Worm (Caenorhabditis elegans) whole organism, late embryonic: ENCODE results near the gene C26E1.1.

Experiments
- C08G9.2 ChIP-seq: sonication (generic microtip); optimal IDR thresholded peaks from 2 replicates; lab custom pipeline; 2016; ENCODE audit warnings: mild to moderate bottlenecking, missing genetic modification characterization, moderate library complexity, missing compliant biosample characterization
- C38D4.7 ChIP-seq: fragments of 200-800 bp; sonication (Bioruptor generic); optimal IDR thresholded peaks from 2 replicates; lab custom pipeline; 2018; ENCODE audit warnings: mild to moderate bottlenecking, missing genetic modification characterization, moderate library complexity, missing compliant biosample characterization
- K09A11.1 ChIP-seq: sonication (generic microtip); optimal IDR thresholded peaks from 2 replicates; lab custom pipeline; 2017; ENCODE audit warnings: antibody characterized with exemption, mild to moderate bottlenecking, missing genetic modification characterization, missing compliant biosample characterization; ENCODE audit not compliant: insufficient read depth
- ceh-18 ChIP-seq: sonication (generic microtip); optimal IDR thresholded peaks from 2 replicates; lab custom pipeline; 2016; ENCODE audit warnings: missing genetic modification characterization, missing compliant biosample characterization
- ceh-22 ChIP-seq: sonication (generic microtip); optimal IDR thresholded peaks from 2 replicates; lab custom pipeline; 2017; ENCODE audit warnings: missing biosample characterization, missing genetic modification characterization
- ceh-24 ChIP-seq: sonication (generic microtip); optimal IDR thresholded peaks from 2 replicates; lab custom pipeline; 2016; ENCODE audit warnings: mild to moderate bottlenecking, missing genetic modification characterization, missing compliant biosample characterization
- ceh-31 ChIP-seq: sonication (generic microtip); optimal IDR thresholded peaks from 2 replicates; lab custom pipeline; 2016; ENCODE audit warnings: missing genetic modification characterization, missing compliant biosample characterization
- ceh-34 ChIP-seq: sonication (generic microtip); optimal IDR thresholded peaks from 2 replicates; lab custom pipeline; 2016; ENCODE audit warnings: mild to moderate bottlenecking, missing genetic modification characterization, missing compliant biosample characterization
- ceh-45 ChIP-seq: fragments of 200-800 bp; sonication (Bioruptor generic); IDR thresholded peaks from 2 replicates; pipeline ENCODE4 v1.3.6; 2022; ENCODE audit warnings: missing genetic modification reagents, missing genetic modification characterization, missing compliant biosample characterization
- ceh-6 ChIP-seq: fragments of 200-800 bp; sonication (Bioruptor generic); optimal IDR thresholded peaks from 2 replicates; lab custom pipeline; 2018; ENCODE audit warnings: mild to moderate bottlenecking, missing genetic modification characterization, missing compliant biosample characterization
- che-1 ChIP-seq: sonication (generic microtip); optimal IDR thresholded peaks from 2 replicates; lab custom pipeline; 2016; ENCODE audit warnings: mild to moderate bottlenecking, missing genetic modification characterization, missing compliant biosample characterization
- dmd-4 ChIP-seq: sonication (generic microtip); optimal IDR thresholded peaks from 2 replicates; lab custom pipeline; 2016; ENCODE audit warnings: borderline replicate concordance, missing genetic modification characterization, missing compliant biosample characterization
- dve-1 ChIP-seq: sonication (generic microtip); optimal IDR thresholded peaks from 2 replicates; lab custom pipeline; 2017; ENCODE audit warnings: antibody characterized with exemption, mild to moderate bottlenecking, missing genetic modification characterization, missing compliant biosample characterization
- elt-2 ChIP-seq: sonication (generic microtip); optimal IDR thresholded peaks from 2 replicates; lab custom pipeline; 2016; ENCODE audit warnings: missing genetic modification reagents, missing genetic modification characterization, missing compliant biosample characterization
- ets-4 ChIP-seq: sonication (generic microtip); optimal IDR thresholded peaks from 2 replicates; lab custom pipeline; 2016; ENCODE audit warnings: missing genetic modification characterization, missing compliant biosample characterization
- fax-1 ChIP-seq: sonication (generic microtip); optimal IDR thresholded peaks from 2 replicates; lab custom pipeline; 2016; ENCODE audit warnings: missing genotype, missing genetic modification characterization, missing compliant biosample characterization
- fkh-10 ChIP-seq: fragments of 150-350 bp; optimal IDR thresholded peaks from 2 replicates; lab custom pipeline; 2014; ENCODE audit warnings: missing biosample characterization, missing genetic modification reagents, missing genetic modification characterization
- gmeb-2 ChIP-seq: sonication (generic microtip); optimal IDR thresholded peaks from 2 replicates; lab custom pipeline; 2016; ENCODE audit warnings: missing genetic modification characterization, inconsistent platforms, missing compliant biosample characterization
- hlh-13 ChIP-seq: fragments of 200-800 bp; sonication (Bioruptor generic); optimal IDR thresholded peaks from 2 replicates; lab custom pipeline; 2018; ENCODE audit warnings: mild to moderate bottlenecking, missing genetic modification characterization, missing compliant biosample characterization
- hlh-15 ChIP-seq: sonication (generic microtip); optimal IDR thresholded peaks from 2 replicates; lab custom pipeline; 2016; ENCODE audit warnings: missing genetic modification characterization, missing compliant biosample characterization
- hlh-30 ChIP-seq: sonication (generic microtip); optimal IDR thresholded peaks from 2 replicates; lab custom pipeline; 2017; ENCODE audit warnings: antibody characterized with exemption, missing genetic modification characterization, missing compliant biosample characterization; ENCODE audit not compliant: insufficient read depth
- hlh-8 ChIP-seq: sonication (generic microtip); optimal IDR thresholded peaks from 2 replicates; lab custom pipeline; 2016; ENCODE audit warnings: missing genotype, missing genetic modification characterization, missing compliant biosample characterization
- lim-6 ChIP-seq: sonication (generic microtip); optimal IDR thresholded peaks from 2 replicates; lab custom pipeline; 2016; ENCODE audit warnings: missing genetic modification characterization, missing compliant biosample characterization
- lin-11 ChIP-seq: fragments of 200-800 bp; sonication (Bioruptor generic); optimal IDR thresholded peaks from 2 replicates; lab custom pipeline; 2018; ENCODE audit warnings: mild to moderate bottlenecking, missing genetic modification characterization, missing compliant biosample characterization
- nhr-11 ChIP-seq: fragments of 150-350 bp; optimal IDR thresholded peaks from 2 replicates; lab custom pipeline; 2014; ENCODE audit warnings: missing biosample characterization, missing genetic modification characterization
- nhr-232 ChIP-seq: sonication (generic microtip); optimal IDR thresholded peaks from 2 replicates; lab custom pipeline; 2016; ENCODE audit warnings: missing genetic modification characterization, missing compliant biosample characterization
- pax-1 ChIP-seq: fragments of 150-350 bp; optimal IDR thresholded peaks from 2 replicates; lab custom pipeline; 2014; ENCODE audit warnings: missing biosample characterization, missing genetic modification characterization
- pros-1 ChIP-seq: fragments of 150-350 bp; optimal IDR thresholded peaks from 2 replicates; lab custom pipeline; 2014; ENCODE audit warnings: missing biosample characterization, missing genetic modification reagents, missing genetic modification characterization
- rnt-1 ChIP-seq: sonication (generic microtip); optimal IDR thresholded peaks from 2 replicates; lab custom pipeline; 2016; ENCODE audit warnings: missing genetic modification characterization, missing compliant biosample characterization
- sox-2 ChIP-seq: fragments of 200-800 bp; sonication (Bioruptor generic); IDR thresholded peaks from 2 replicates; pipeline ENCODE4 v1.3.6; 2022; ENCODE audit warnings: missing genetic modification reagents, missing genetic modification characterization, missing compliant biosample characterization
- tbx-7 ChIP-seq: sonication (generic microtip); optimal IDR thresholded peaks from 2 replicates; lab custom pipeline; 2016; ENCODE audit warnings: missing genotype, missing genetic modification characterization, missing compliant biosample characterization
- ttx-3 ChIP-seq: sonication (generic microtip); optimal IDR thresholded peaks from 2 replicates; lab custom pipeline; 2016; ENCODE audit warnings: missing genetic modification reagents, missing genetic modification characterization, missing compliant biosample characterization
- unc-3 ChIP-seq, 2 experiments: fragments of 200-800 bp in 1 of 2; sonication (Bioruptor generic) in 1 of 2; sonication (generic microtip) in 1 of 2; conservative IDR thresholded peaks in 1 of 2; optimal IDR thresholded peaks in 1 of 2; 2 replicates each; pipeline versions ENCODE4 v1.3.6 to Lab custom; 2016 to 2022; ENCODE audit warnings: missing compliant biosample characterization in 2 of 2, missing genetic modification characterization in 2 of 2, missing genetic modification reagents in 1 of 2
- unc-42 ChIP-seq: sonication (generic microtip); optimal IDR thresholded peaks from 2 replicates; lab custom pipeline; 2016; ENCODE audit warnings: missing genotype, missing genetic modification characterization, missing compliant biosample characterization
- unc-55 ChIP-seq: sonication (generic microtip); optimal IDR thresholded peaks from 2 replicates; lab custom pipeline; 2017; ENCODE audit warnings: missing biosample characterization, missing genetic modification reagents, missing genetic modification characterization
- unc-86 ChIP-seq: sonication (generic microtip); optimal IDR thresholded peaks from 2 replicates; lab custom pipeline; 2016; ENCODE audit warnings: missing genetic modification characterization, missing compliant biosample characterization

C26E1.1 gene

ce11 chrV:13297220-13297619 is at the start of gene C26E1.1:
C26E1.1 (plus strand) TSS chrV:13297520.
- TF ChIP-seq unc-86 (tag; lab: Kevin White, UChicago) (no peak), pax-1 (tag; lab: Kevin White, UChicago) (no peak), lin-11 (tag; lab: Kevin White, UChicago) (no peak), C08G9.2 (tag; lab: Kevin White, UChicago) (no peak), hlh-15 (tag; lab: Kevin White, UChicago) (no peak), unc-3 (GFP tag; conservative IDR thresholded peaks at IDR 0.05; lab: Robert Waterston, UW) (no peak), unc-3 (tag; optimal IDR thresholded peaks at IDR 0.05; lab: Kevin White, UChicago) (no peak), ceh-6 (no peak), pros-1 (tag; lab: Kevin White, UChicago) (no peak), lim-6 (no peak), rnt-1 (no peak), ets-4 (tag; lab: Kevin White, UChicago) (no peak), gmeb-2 (tag; lab: Kevin White, UChicago) (no peak), ceh-34 (tag; lab: Kevin White, UChicago) (no peak)

- TF ChIP-seq unc-42 (no peak), tbx-7 (no peak), pros-1 (tag; lab: Kevin White, UChicago) (no peak), unc-86 (tag; lab: Kevin White, UChicago) (no peak), ets-4 (tag; lab: Kevin White, UChicago) (no peak), fax-1 (tag; lab: Kevin White, UChicago) (no peak), elt-2 (tag; lab: Kevin White, UChicago) (no peak), hlh-30 (tag; lab: Kevin White, UChicago) (no peak), ttx-3 (tag; lab: Kevin White, UChicago) (no peak), che-1 (tag; lab: Kevin White, UChicago) (no peak), ceh-24 (no peak), hlh-8 (tag; lab: Kevin White, UChicago) (no peak), dve-1 (tag; lab: Kevin White, UChicago) (no peak), fkh-10 (GFP tag; lab: Kevin White, UChicago) (no peak), C38D4.7 (GFP tag; lab: Kevin White, UChicago) (no peak), gmeb-2 (tag; lab: Kevin White, UChicago) (no peak)
These were observed 47.9 kb upstream of the C26E1.1 start, which contains the start of gene odr-3 for ce11 chrV:13249436-13249835. odr-3 (minus strand) TSS chrV:13249536.

- TF ChIP-seq dmd-4 = no peak
- no peak for TF ChIP-seq unc-42
- no peak for TF ChIP-seq ceh-34 (tag; lab: Kevin White, UChicago)
- TF ChIP-seq ceh-45 (GFP tag; lab: Robert Waterston, UW) = no peak
- TF ChIP-seq hlh-13 = no peak
- TF ChIP-seq unc-55 (GFP tag; lab: Kevin White, UChicago) = no peak
- TF ChIP-seq tbx-7 = no peak
- TF ChIP-seq ceh-22 (tag; lab: Kevin White, UChicago) = no peak
- TF ChIP-seq ceh-24 = no peak
- no peak for TF ChIP-seq ceh-18
- TF ChIP-seq nhr-232 (tag; lab: Kevin White, UChicago) = no peak
- no peak for TF ChIP-seq rnt-1
- TF ChIP-seq ceh-6 = no peak
These were observed 44.5 kb upstream of the C26E1.1 start for ce11 chrV:13252862-13253261.

- TF ChIP-seq sox-2 (GFP tag; lab: Robert Waterston, UW) (no peak), nhr-11 (no peak), dmd-4 (no peak), K09A11.1 (tag; lab: Kevin White, UChicago) (no peak), ceh-45 (GFP tag; lab: Robert Waterston, UW) (no peak), ceh-31 (tag; lab: Kevin White, UChicago) (no peak), rnt-1 (no peak)
These were observed 38.4 kb upstream of the C26E1.1 start, which contains the start of gene C34D1.4 for ce11 chrV:13258909-13259361. C34D1.4 (minus strand) TSS chrV:13259311.
